Worm (Caenorhabditis elegans): ENCODE data around the gene F38B6.8.

Gene F38B6.8

DNA sequence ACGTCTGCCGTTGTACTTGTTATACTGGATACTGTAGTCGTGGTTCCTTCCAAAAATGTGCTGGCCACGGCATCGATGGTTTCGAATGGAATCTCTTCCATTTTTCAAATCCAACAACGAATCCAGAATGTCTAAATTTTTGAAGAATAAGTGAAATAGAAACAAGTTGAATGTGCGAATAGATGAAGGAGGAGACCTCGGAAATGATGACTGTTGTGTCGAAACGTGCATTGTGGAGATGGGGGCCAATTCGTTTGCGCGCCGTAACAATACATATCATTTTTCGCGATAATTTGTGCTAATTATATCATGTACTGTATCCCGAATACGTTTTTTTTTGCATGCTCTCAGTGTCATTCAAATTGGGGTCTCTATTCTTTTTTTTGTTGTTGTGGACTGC lies 47.4 kb downstream of the F38B6.8 start, which contains the start of gene aexr-1:
aexr-1 (minus strand) TSS at position 101 of the 400 bp plus-strand sequence.
- TF ChIP-seq unc-62 (GFP tag; optimal IDR thresholded peaks at IDR 0.05) (no peak), pqm-1 (tag; optimal IDR thresholded peaks at IDR 0.05) (no peak), lir-3 (tag; optimal IDR thresholded peaks at IDR 0.05; ENCODE audit: poor library complexity) (no peak), F16B12.6 (tag; optimal IDR thresholded peaks at IDR 0.05) (no peak), lin-14 (GFP tag; optimal IDR thresholded peaks at IDR 0.05) (no peak), alr-1 (tag; optimal IDR thresholded peaks at IDR 0.05; ENCODE audit: borderline replicate concordance) (no peak), aly-2 (tag; optimal IDR thresholded peaks at IDR 0.05) (no peak), lsy-2 (tag; optimal IDR thresholded peaks at IDR 0.05) (no peak), nhr-19 (GFP tag; conservative IDR thresholded peaks at IDR 0.05) (no peak), fkh-10 (GFP tag; optimal IDR thresholded peaks at IDR 0.05) (no peak), C16A3.4 (tag; optimal IDR thresholded peaks at IDR 0.05) (no peak), nhr-12 (tag; optimal IDR thresholded peaks at IDR 0.05) (no peak), mab-9 (GFP tag; IDR thresholded peaks at IDR 0.05) (no peak), ceh-82 (tag; optimal IDR thresholded peaks at IDR 0.05) (no peak)

ce11 chrX:6631437-6631836 lies 51.1 kb downstream of the F38B6.8 start, which contains the start of gene aexr-2:
Gene aexr-2 (minus strand): TSS chrX:6631537.
- no peak for TF ChIP-seq hpl-2 (GFP tag; optimal IDR thresholded peaks at IDR 0.05)
- no peak for TF ChIP-seq tlp-1 (tag; optimal IDR thresholded peaks at IDR 0.05)
- no peak for TF ChIP-seq fkh-8 (tag; optimal IDR thresholded peaks at IDR 0.05)
- no peak for TF ChIP-seq unc-62 (GFP tag; optimal IDR thresholded peaks at IDR 0.05)
- no peak for TF ChIP-seq snu-23 (GFP tag; optimal IDR thresholded peaks at IDR 0.05)
- no peak for TF ChIP-seq C34B4.2 (tag; optimal IDR thresholded peaks at IDR 0.05)
- TF ChIP-seq nhr-19 (GFP tag; conservative IDR thresholded peaks at IDR 0.05): no peak
- no peak for TF ChIP-seq nhr-47 (tag; optimal IDR thresholded peaks at IDR 0.05)
- TF ChIP-seq isw-1 (GFP tag; IDR thresholded peaks at IDR 0.05): no peak
- no peak for TF ChIP-seq elt-3 (tag; optimal IDR thresholded peaks at IDR 0.05)
- no peak for TF ChIP-seq vab-15 (tag; optimal IDR thresholded peaks at IDR 0.05)
- TF ChIP-seq lir-3 (tag; optimal IDR thresholded peaks at IDR 0.05; ENCODE audit: poor library complexity): no peak
- TF ChIP-seq skn-1 (tag; optimal IDR thresholded peaks at IDR 0.05): no peak
